Worm (Caenorhabditis elegans): ENCODE data around the gene haf-2.

DNA sequence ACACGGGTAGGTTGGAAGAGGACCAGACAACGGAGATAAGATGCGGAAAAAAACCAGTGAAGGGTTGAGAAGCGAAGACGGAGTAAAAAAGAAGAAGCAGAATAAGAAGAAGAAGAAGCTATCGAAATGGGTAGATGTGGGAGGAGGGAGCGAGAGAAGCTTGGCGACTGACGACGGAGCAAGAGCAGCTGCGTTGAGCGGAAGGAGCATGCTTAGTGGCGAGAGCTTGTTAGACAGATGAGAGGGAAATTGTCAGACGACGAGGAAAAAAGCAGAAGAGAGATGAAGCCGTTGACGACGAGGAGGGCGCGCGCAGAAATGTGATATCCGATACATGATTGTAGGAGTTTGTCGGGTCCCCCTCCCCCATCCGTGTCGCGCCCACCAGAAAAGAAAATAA, 29.2 kb downstream of the haf-2 start:
- TF ChIP-seq tbx-11 (GFP tag; IDR thresholded peaks at IDR 0.05) (no peak), tra-4 (tag; optimal IDR thresholded peaks at IDR 0.05) (no peak), flt-1 (GFP tag; IDR thresholded peaks at IDR 0.05) (no peak), hnd-1 (tag; optimal IDR thresholded peaks at IDR 0.05) (no peak), ama-1 (optimal IDR thresholded peaks at IDR 0.05) (no peak)
